Fruit fly (Drosophila melanogaster) whole organism, embryonic: ENCODE measurements around the gene CG5687.
A peak's percentile ranks its signal among the peaks of the same experiment; 100 is the strongest.

Experiments used
- ATbp ChIP-seq: fragments of 200-800 bp; sonication (Bioruptor generic); optimal IDR thresholded peaks from 2 replicates; lab custom pipeline; 2017; ENCODE audit warnings: missing biosample characterization, mild to moderate bottlenecking, missing genetic modification characterization, missing genetic modification reagents
- CG10274 ChIP-seq: fragments of 200-800 bp; sonication (Bioruptor generic); optimal IDR thresholded peaks from 3 replicates; lab custom pipeline; 2017; ENCODE audit warnings: missing biosample characterization, mild to moderate bottlenecking, missing genetic modification characterization
- CG10959 ChIP-seq: fragments of 200-800 bp; sonication (Bioruptor generic); IDR thresholded peaks from 2 replicates; pipeline ENCODE4 v1.3.6; 2022; ENCODE audit warnings: missing biosample characterization, missing genetic modification characterization
- CG11085 ChIP-seq: fragments of 200-800 bp; sonication (Bioruptor generic); IDR thresholded peaks from 2 replicates; pipeline ENCODE4 v1.3.6; 2022; ENCODE audit warnings: missing biosample characterization, missing genetic modification characterization
- CG11093 ChIP-seq: fragments of 200-800 bp; sonication (Bioruptor generic); IDR thresholded peaks from 3 replicates; pipeline ENCODE4 v1.3.6; 2022; ENCODE audit warnings: missing biosample characterization, missing genetic modification characterization
- CG12219 ChIP-seq: fragments of 200-800 bp; sonication (Bioruptor generic); optimal IDR thresholded peaks from 3 replicates; lab custom pipeline; 2018; ENCODE audit warnings: missing biosample characterization, mild to moderate bottlenecking, missing genetic modification characterization
- CG13287 ChIP-seq: fragments of 200-800 bp; sonication (Bioruptor generic); IDR thresholded peaks from 2 replicates; pipeline ENCODE4 v1.3.6; 2022; ENCODE audit warnings: missing biosample characterization, missing genetic modification characterization; ENCODE audit not compliant: partially characterized antibody
- CG13424 ChIP-seq: fragments of 200-800 bp; sonication (Bioruptor generic); optimal IDR thresholded peaks from 2 replicates; lab custom pipeline; 2019; ENCODE audit warnings: missing biosample characterization, mild to moderate bottlenecking, missing genetic modification characterization, moderate library complexity
- CG14014 ChIP-seq: fragments of 200-800 bp; sonication (Bioruptor generic); IDR thresholded peaks from 2 replicates; pipeline ENCODE4 v1.3.6; 2022; ENCODE audit warnings: missing biosample characterization, missing genetic modification characterization
- CG14965 ChIP-seq: fragments of 200-800 bp; sonication (Bioruptor generic); optimal IDR thresholded peaks from 2 replicates; lab custom pipeline; 2016; ENCODE audit warnings: missing biosample characterization, missing genetic modification characterization, borderline replicate concordance
- CG15514 ChIP-seq: fragments of 200-800 bp; sonication (Bioruptor generic); optimal IDR thresholded peaks from 3 replicates; lab custom pipeline; 2017; ENCODE audit warnings: missing biosample characterization, missing genetic modification characterization, mild to moderate bottlenecking, moderate library complexity, missing genetic modification reagents
- CG16863 ChIP-seq: fragments of 200-800 bp; sonication (Bioruptor generic); optimal IDR thresholded peaks from 3 replicates; lab custom pipeline; 2016; ENCODE audit warnings: missing biosample characterization, missing genetic modification characterization
- CG2889 ChIP-seq: fragments of 200-800 bp; sonication (Bioruptor generic); IDR thresholded peaks from 3 replicates; pipeline ENCODE4 v1.3.6; 2022; ENCODE audit warnings: missing biosample characterization, missing genetic modification characterization
- CG32532 ChIP-seq: fragments of 200-800 bp; sonication (Bioruptor generic); IDR thresholded peaks from 2 replicates; pipeline ENCODE4 v1.3.6; 2022; ENCODE audit warnings: missing biosample characterization, missing genetic modification characterization
- CG33213 ChIP-seq: fragments of 200-800 bp; sonication (Bioruptor generic); optimal IDR thresholded peaks from 3 replicates; lab custom pipeline; 2016; ENCODE audit warnings: missing biosample characterization, missing genetic modification characterization
- CG5180 ChIP-seq: fragments of 200-800 bp; sonication (Bioruptor generic); optimal IDR thresholded peaks from 3 replicates; lab custom pipeline; 2017; ENCODE audit warnings: missing biosample characterization, missing genetic modification characterization, mild to moderate bottlenecking, moderate library complexity, missing genetic modification reagents
- CG7745 ChIP-seq: fragments of 200-800 bp; sonication (Bioruptor generic); optimal IDR thresholded peaks from 2 replicates; lab custom pipeline; 2018; ENCODE audit warnings: missing biosample characterization, mild to moderate bottlenecking, missing genetic modification characterization, moderate library complexity
- CG7987 ChIP-seq: fragments of 200-800 bp; sonication (Bioruptor generic); optimal IDR thresholded peaks from 2 replicates; lab custom pipeline; 2018; ENCODE audit warnings: missing biosample characterization, mild to moderate bottlenecking, missing genetic modification characterization, moderate library complexity
- CG9727 ChIP-seq: fragments of 200-800 bp; sonication (Bioruptor generic); optimal IDR thresholded peaks from 3 replicates; lab custom pipeline; 2017; ENCODE audit warnings: missing biosample characterization, mild to moderate bottlenecking, missing genetic modification characterization
- CG9932 ChIP-seq: fragments of 200-800 bp; sonication (Bioruptor generic); IDR thresholded peaks from 2 replicates; pipeline ENCODE4 v1.3.6; 2022; ENCODE audit warnings: missing biosample characterization, missing genetic modification characterization
- Chrac-16 ChIP-seq: fragments of 200-800 bp; sonication (Bioruptor generic); optimal IDR thresholded peaks from 3 replicates; lab custom pipeline; 2016; ENCODE audit warnings: missing biosample characterization, missing genetic modification characterization
- D19B ChIP-seq: fragments of 200-800 bp; sonication (Bioruptor generic); optimal IDR thresholded peaks from 2 replicates; lab custom pipeline; 2017; ENCODE audit warnings: missing biosample characterization, mild to moderate bottlenecking, missing genetic modification characterization
- Dfd ChIP-seq, 2 experiments: fragments of >200 bp; optimal IDR thresholded peaks; 2 replicates each; lab custom pipeline; 2017; ENCODE audit warnings: missing biosample characterization in 2 of 2, missing genetic modification characterization in 2 of 2
- Ets97D ChIP-seq: fragments of 200-800 bp; sonication (Bioruptor generic); optimal IDR thresholded peaks from 3 replicates; lab custom pipeline; 2016; ENCODE audit warnings: missing biosample characterization, missing genetic modification characterization
- HHEX ChIP-seq: fragments of 200-800 bp; sonication (Bioruptor generic); optimal IDR thresholded peaks from 3 replicates; lab custom pipeline; 2017; ENCODE audit warnings: missing biosample characterization, mild to moderate bottlenecking, missing genetic modification characterization, missing genetic modification reagents
- HLH54F ChIP-seq: fragments of 200-800 bp; sonication (Bioruptor generic); optimal IDR thresholded peaks from 3 replicates; lab custom pipeline; 2016; ENCODE audit warnings: missing biosample characterization, missing genetic modification characterization
- Kr ChIP-seq: fragments of 200-800 bp; sonication (Bioruptor generic); optimal IDR thresholded peaks from 2 replicates; lab custom pipeline; 2017; ENCODE audit warnings: missing biosample characterization, mild to moderate bottlenecking, missing genetic modification characterization
- MESR4 ChIP-seq: fragments of 200-800 bp; sonication (Bioruptor generic); optimal IDR thresholded peaks from 2 replicates; lab custom pipeline; 2018; ENCODE audit warnings: missing biosample characterization, mild to moderate bottlenecking, missing genetic modification characterization, moderate library complexity
- Mad ChIP-seq: fragments of 200-800 bp; sonication (Bioruptor generic); optimal IDR thresholded peaks from 2 replicates; lab custom pipeline; 2016; ENCODE audit warnings: missing biosample characterization, missing genetic modification characterization
- Med ChIP-seq: fragments of 200-800 bp; sonication (Bioruptor generic); peaks from one replicate; lab custom pipeline; 2016; ENCODE audit warnings: missing biosample characterization, missing genetic modification characterization, mild to moderate bottlenecking, inconsistent platforms, moderate library complexity
- Meics ChIP-seq: fragments of 200-800 bp; sonication (Bioruptor generic); optimal IDR thresholded peaks from 2 replicates; lab custom pipeline; 2017; ENCODE audit warnings: missing biosample characterization, mild to moderate bottlenecking, missing genetic modification characterization
- NC2α ChIP-seq: fragments of 200-800 bp; sonication (Bioruptor generic); optimal IDR thresholded peaks from 2 replicates; lab custom pipeline; 2016; ENCODE audit warnings: missing biosample characterization, missing genetic modification characterization
- PHDP ChIP-seq: fragments of 200-800 bp; sonication (Bioruptor generic); optimal IDR thresholded peaks from 3 replicates; lab custom pipeline; 2018; ENCODE audit warnings: missing biosample characterization, mild to moderate bottlenecking, missing genetic modification characterization, moderate library complexity
- Sry-δ ChIP-seq: fragments of 200-800 bp; sonication (Bioruptor generic); optimal IDR thresholded peaks from 2 replicates; lab custom pipeline; 2016; ENCODE audit warnings: missing biosample characterization, missing genetic modification characterization
- Xrp1 ChIP-seq: fragments of 200-800 bp; sonication (Bioruptor generic); IDR thresholded peaks from 2 replicates; pipeline ENCODE4 v1.3.6; 2022; ENCODE audit warnings: missing biosample characterization, missing genetic modification characterization
- ci ChIP-seq: fragments of 200-800 bp; sonication (Bioruptor generic); IDR thresholded peaks from 3 replicates; pipeline ENCODE4 v1.3.6; 2022; ENCODE audit warnings: missing biosample characterization, missing genetic modification characterization
- da ChIP-seq: fragments of 200-800 bp; sonication (Bioruptor generic); optimal IDR thresholded peaks from 2 replicates; lab custom pipeline; 2016; ENCODE audit warnings: missing biosample characterization, missing genetic modification characterization
- dmrt11E ChIP-seq: fragments of 200-800 bp; sonication (Bioruptor generic); optimal IDR thresholded peaks from 3 replicates; lab custom pipeline; 2018; ENCODE audit warnings: missing biosample characterization, mild to moderate bottlenecking, missing genetic modification characterization, moderate library complexity
- fd3F ChIP-seq: fragments of 200-800 bp; sonication (Bioruptor generic); optimal IDR thresholded peaks from 2 replicates; lab custom pipeline; 2018; ENCODE audit warnings: missing biosample characterization, mild to moderate bottlenecking, missing genetic modification characterization, moderate library complexity
- gce ChIP-seq: fragments of 200-800 bp; sonication (Bioruptor generic); IDR thresholded peaks from 3 replicates; pipeline ENCODE4 v1.3.6; 2022; ENCODE audit warnings: missing biosample characterization, missing genetic modification characterization
- gsb-n ChIP-seq: fragments of 200-800 bp; sonication (Bioruptor generic); optimal IDR thresholded peaks from 3 replicates; lab custom pipeline; 2018; ENCODE audit warnings: missing biosample characterization, mild to moderate bottlenecking, missing genetic modification characterization
- h ChIP-seq: fragments of >200 bp; optimal IDR thresholded peaks from 2 replicates; lab custom pipeline; 2017
- insv ChIP-seq, 2 experiments: fragments of 200-800 bp; sonication (Bioruptor generic); optimal IDR thresholded peaks; 3 replicates each; lab custom pipeline; 2016 to 2018; ENCODE audit warnings: missing biosample characterization in 2 of 2, missing genetic modification characterization in 2 of 2
- lmd ChIP-seq: fragments of 200-800 bp; sonication (Bioruptor generic); IDR thresholded peaks from 2 replicates; pipeline ENCODE4 v1.3.6; 2022; ENCODE audit warnings: missing biosample characterization, missing genetic modification characterization
- mld ChIP-seq: fragments of 200-800 bp; sonication (Bioruptor generic); IDR thresholded peaks from 3 replicates; pipeline ENCODE4 v1.3.6; 2022; ENCODE audit warnings: missing biosample characterization, missing genetic modification characterization; ENCODE audit not compliant: partially characterized antibody
- nau ChIP-seq: fragments of 200-800 bp; sonication (Bioruptor generic); optimal IDR thresholded peaks from 3 replicates; lab custom pipeline; 2017; ENCODE audit warnings: missing biosample characterization, mild to moderate bottlenecking, missing genetic modification characterization, missing genetic modification reagents
- ranshi ChIP-seq: fragments of 200-800 bp; sonication (Bioruptor generic); IDR thresholded peaks from 2 replicates; pipeline ENCODE4 v1.3.6; 2022; ENCODE audit warnings: missing biosample characterization, missing genetic modification characterization
- run ChIP-seq: fragments of 200-800 bp; sonication (Bioruptor generic); optimal IDR thresholded peaks from 3 replicates; lab custom pipeline; 2018; ENCODE audit warnings: missing biosample characterization, mild to moderate bottlenecking, missing genetic modification characterization
- salm ChIP-seq: fragments of 200-800 bp; sonication (Bioruptor generic); optimal IDR thresholded peaks from 2 replicates; lab custom pipeline; 2018; ENCODE audit warnings: missing biosample characterization, mild to moderate bottlenecking, missing genetic modification characterization
- sim ChIP-seq: fragments of 200-800 bp; sonication (Bioruptor generic); IDR thresholded peaks from 2 replicates; pipeline ENCODE4 v1.3.6; 2022; ENCODE audit warnings: missing biosample characterization, missing genetic modification characterization
- slp2 ChIP-seq: fragments of 200-800 bp; sonication (Bioruptor generic); optimal IDR thresholded peaks from 2 replicates; lab custom pipeline; 2016; ENCODE audit warnings: missing biosample characterization, missing genetic modification characterization
- z ChIP-seq: fragments of 200-800 bp; sonication (Bioruptor generic); IDR thresholded peaks from 3 replicates; pipeline ENCODE4 v1.3.6; 2022; ENCODE audit warnings: missing biosample characterization, missing genetic modification characterization

Gene CG5687

dm6 chr3L:1976760-1977159 lies 37.9 kb upstream of the CG5687 start (continued):
- TF ChIP-seq CG16863, result no peak
- TF ChIP-seq salm, result no peak
- no peak for TF ChIP-seq z
- TF ChIP-seq ATbp, result no peak
- TF ChIP-seq Chrac-16 (GFP tag; lab: Kevin White, UChicago), result no peak
- no peak for TF ChIP-seq Mad (GFP tag; lab: Kevin White, UChicago)
- peak; percentile 56 for TF ChIP-seq lmd (GFP tag; lab: Robert Waterston, UW)
- no peak for TF ChIP-seq HHEX (GFP tag; lab: Kevin White, UChicago)
- no peak for TF ChIP-seq h (lab: Kevin White, UChicago)
- no peak for TF ChIP-seq CG11085 (GFP tag; lab: Robert Waterston, UW)
- TF ChIP-seq nau, result no peak
- no peak for TF ChIP-seq Dfd (GFP tag; optimal IDR thresholded peaks at IDR 0.05; lab: Kevin White, UChicago)
- no peak; the same call in 1 of the 2 replicates for TF ChIP-seq ranshi (GFP tag; lab: Robert Waterston, UW)
- TF ChIP-seq Kr (GFP tag; lab: Kevin White, UChicago), result no peak
- peak; percentile 6 for TF ChIP-seq CG13424 (tag; lab: Kevin White, UChicago)
- no peak for TF ChIP-seq insv (GFP tag; optimal IDR thresholded peaks at IDR 0.05; lab: Kevin White, UChicago)
- TF ChIP-seq CG14965, result no peak
- TF ChIP-seq slp2 (GFP tag; lab: Kevin White, UChicago), result no peak
- TF ChIP-seq CG10274 (GFP tag; lab: Kevin White, UChicago), result no peak
- no peak for TF ChIP-seq sim (GFP tag; lab: Robert Waterston, UW)
- no peak for TF ChIP-seq CG10959 (GFP tag; lab: Robert Waterston, UW)
- peak; percentile 45 for TF ChIP-seq Meics
- peak; percentile 38; the same call in 1 of the 2 replicates for TF ChIP-seq CG9932 (GFP tag; lab: Robert Waterston, UW)
- no peak for TF ChIP-seq fd3F
- TF ChIP-seq D19B (GFP tag; lab: Kevin White, UChicago), result no peak
- no peak for TF ChIP-seq CG11093
- TF ChIP-seq HLH54F (GFP tag; lab: Kevin White, UChicago), result no peak
- no peak for TF ChIP-seq MESR4 (GFP tag; lab: Kevin White, UChicago)
- TF ChIP-seq NC2α (GFP tag; lab: Kevin White, UChicago), result no peak
- no peak for TF ChIP-seq run (tag; lab: Kevin White, UChicago)
- peak; percentile 8 for TF ChIP-seq CG15514
- TF ChIP-seq Med, result peak; percentile 89
- TF ChIP-seq CG12219, result no peak
- TF ChIP-seq Ets97D (GFP tag; lab: Kevin White, UChicago), result no peak
- TF ChIP-seq CG7745 (tag; lab: Kevin White, UChicago), result no peak
- TF ChIP-seq ci, result no peak
- TF ChIP-seq CG5180, result no peak
- no peak for TF ChIP-seq CG33213 (GFP tag; lab: Kevin White, UChicago)
- TF ChIP-seq gce (GFP tag; lab: Robert Waterston, UW), result no peak
- TF ChIP-seq mld (GFP tag; lab: Robert Waterston, UW), result no peak
- TF ChIP-seq dmrt11E (tag; lab: Kevin White, UChicago), result no peak
- no peak for TF ChIP-seq gsb-n
- no peak for TF ChIP-seq Xrp1 (GFP tag; lab: Robert Waterston, UW)
- 0 out of 3 replicates have a peak, but pooled peaks have one; percentile 13 for TF ChIP-seq CG2889 (GFP tag; lab: Robert Waterston, UW)
- peak; percentile 31 for TF ChIP-seq CG9727
- TF ChIP-seq CG32532 (GFP tag; lab: Robert Waterston, UW), result peak; percentile 30; the same call in 1 of the 2 replicates
- no peak for TF ChIP-seq da (GFP tag; lab: Kevin White, UChicago)
- no peak for TF ChIP-seq CG7987 (GFP tag; lab: Kevin White, UChicago)
- no peak for TF ChIP-seq CG13287 (GFP tag; lab: Robert Waterston, UW)
- TF ChIP-seq Sry-δ (GFP tag; lab: Kevin White, UChicago), result no peak
- peak; percentile 45; the same call in 1 of the 2 replicates for TF ChIP-seq CG14014 (GFP tag; lab: Robert Waterston, UW)
- TF ChIP-seq PHDP (tag; lab: Kevin White, UChicago), result no peak
